Fruit fly (Drosophila melanogaster): ENCODE results near the gene Oatp30B.

Gene Oatp30B

dm6 chr2L:9576269-9576933 is 55.4 kb downstream of the Oatp30B start, which contains the start of gene Mtpalpha:
TSS of gene Mtpalpha (minus strand) at chr2L:9576769.
- TF ChIP-seq CrebA (GFP tag; optimal IDR thresholded peaks at IDR 0.05; ENCODE audit: borderline replicate concordance) (no peak), sage (GFP tag; optimal IDR thresholded peaks at IDR 0.05) (no peak), N (GFP tag; optimal IDR thresholded peaks at IDR 0.05) (no peak), dmrt93B (GFP tag; optimal IDR thresholded peaks at IDR 0.05) (no peak), dl (GFP tag; optimal IDR thresholded peaks at IDR 0.05; ENCODE audit: insufficient read depth in 1 of 2, partially characterized antibody in 2 of 2) (no peak), tai (GFP tag; optimal IDR thresholded peaks at IDR 0.05) (no peak), CG32264 (GFP tag; optimal IDR thresholded peaks at IDR 0.05) (no peak), pan (optimal IDR thresholded peaks at IDR 0.05) (no peak), foxo (GFP tag; optimal IDR thresholded peaks at IDR 0.05) (peak in 1 of 2 experiments; percentile 49), Jra (GFP tag; optimal IDR thresholded peaks at IDR 0.05) (no peak), Dfd (GFP tag; optimal IDR thresholded peaks at IDR 0.05) (no peak), Hr78 (GFP tag; optimal IDR thresholded peaks at IDR 0.05) (no peak), Mio (GFP tag; optimal IDR thresholded peaks at IDR 0.05) (no peak), GATAd (GFP tag; optimal IDR thresholded peaks at IDR 0.05) (no peak), Dif (GFP tag; optimal IDR thresholded peaks at IDR 0.05; ENCODE audit: partially characterized antibody) (no peak), Sp1 (GFP tag; optimal IDR thresholded peaks at IDR 0.05) (peak; percentile 44), woc (GFP tag; optimal IDR thresholded peaks at IDR 0.05) (no peak), h (GFP tag; optimal IDR thresholded peaks at IDR 0.05) (peak; percentile 30), br (GFP tag; optimal IDR thresholded peaks at IDR 0.05) (peak; percentile 33), Hnf4 (GFP tag; optimal IDR thresholded peaks at IDR 0.05) (peak; percentile 98), rgr (GFP tag; optimal IDR thresholded peaks at IDR 0.05) (peak; percentile 64), dsf (GFP tag; optimal IDR thresholded peaks at IDR 0.05; ENCODE audit: borderline replicate concordance) (no peak), CG9705 (GFP tag; optimal IDR thresholded peaks at IDR 0.05) (no peak), HLH106 (tag; optimal IDR thresholded peaks at IDR 0.05) (no peak), Hr83 (GFP tag; optimal IDR thresholded peaks at IDR 0.05; ENCODE audit: poor library complexity, severe bottlenecking) (no peak), Rel (GFP tag; optimal IDR thresholded peaks at IDR 0.05) (no peak), Rel (tag; optimal IDR thresholded peaks at IDR 0.05) (peak; percentile 31), OdsH (GFP tag; optimal IDR thresholded peaks at IDR 0.05) (peak; percentile 20), psq (GFP tag; optimal IDR thresholded peaks at IDR 0.05) (peak; percentile 30), Myc (optimal IDR thresholded peaks at IDR 0.05) (peak; percentile 16), lola (GFP tag; optimal IDR thresholded peaks at IDR 0.05) (no peak), brk (GFP tag; optimal IDR thresholded peaks at IDR 0.05) (no peak), usp (GFP tag; optimal IDR thresholded peaks at IDR 0.05) (no peak), Vsx2 (GFP tag; optimal IDR thresholded peaks at IDR 0.05; ENCODE audit: partially characterized antibody) (no peak), sv (GFP tag; optimal IDR thresholded peaks at IDR 0.05) (no peak), ey (GFP tag; optimal IDR thresholded peaks at IDR 0.05) (peak; percentile 3), fru (GFP tag; optimal IDR thresholded peaks at IDR 0.05) (no peak), jim (GFP tag; optimal IDR thresholded peaks at IDR 0.05) (no peak), Abd-B (GFP tag; optimal IDR thresholded peaks at IDR 0.05) (no peak)

- TF ChIP-seq Dfd (GFP tag; optimal IDR thresholded peaks at IDR 0.05), result no peak
- TF ChIP-seq Hr83 (GFP tag; optimal IDR thresholded peaks at IDR 0.05; ENCODE audit: poor library complexity, severe bottlenecking), result no peak
- TF ChIP-seq woc (GFP tag; optimal IDR thresholded peaks at IDR 0.05), result no peak
- TF ChIP-seq pan (optimal IDR thresholded peaks at IDR 0.05), result no peak
- no peak for TF ChIP-seq HLH106 (tag; optimal IDR thresholded peaks at IDR 0.05)
- no peak for TF ChIP-seq fru (GFP tag; optimal IDR thresholded peaks at IDR 0.05)
- no peak for TF ChIP-seq Myc (optimal IDR thresholded peaks at IDR 0.05)
- TF ChIP-seq OdsH (GFP tag; optimal IDR thresholded peaks at IDR 0.05), result no peak
- TF ChIP-seq psq (GFP tag; optimal IDR thresholded peaks at IDR 0.05), result no peak
- TF ChIP-seq h (GFP tag; optimal IDR thresholded peaks at IDR 0.05), result no peak
- no peak for TF ChIP-seq foxo (GFP tag; optimal IDR thresholded peaks at IDR 0.05)
- no peak for TF ChIP-seq Sp1 (GFP tag; optimal IDR thresholded peaks at IDR 0.05)
- TF ChIP-seq brk (GFP tag; optimal IDR thresholded peaks at IDR 0.05), result no peak
- TF ChIP-seq Abd-B (GFP tag; optimal IDR thresholded peaks at IDR 0.05), result no peak
- TF ChIP-seq dsf (GFP tag; optimal IDR thresholded peaks at IDR 0.05; ENCODE audit: borderline replicate concordance), result no peak
- TF ChIP-seq Hnf4 (GFP tag; optimal IDR thresholded peaks at IDR 0.05), result no peak
- no peak for TF ChIP-seq Jra (GFP tag; optimal IDR thresholded peaks at IDR 0.05)
Measured at dm6 chr2L:9579538-9579937, 58.5 kb downstream of the Oatp30B start, which contains the start of gene CG31709. TSS of gene CG31709 (minus strand) at chr2L:9579638.
